Worm (Caenorhabditis elegans) whole organism, mixed stage, embryonic: ENCODE data around the gene Y9C9A.16.

Source experiments
- M03D4.4 ChIP-seq: sonication (generic microtip); optimal IDR thresholded peaks from 2 replicates; lab custom pipeline; 2017; ENCODE audit warnings: mild to moderate bottlenecking, missing genetic modification characterization, missing compliant biosample characterization
- bed-3 ChIP-seq: fragments of 200-800 bp; sonication (Bioruptor generic); optimal IDR thresholded peaks from 3 replicates; lab custom pipeline; 2018; ENCODE audit warnings: mild to moderate bottlenecking, missing genetic modification characterization, moderate library complexity, missing compliant biosample characterization
- blmp-1 ChIP-seq: fragments of 150-350 bp; optimal IDR thresholded peaks from 2 replicates; lab custom pipeline; 2014; ENCODE audit warnings: missing biosample characterization, missing genetic modification characterization
- ceh-39 ChIP-seq: fragments of 150-350 bp; optimal IDR thresholded peaks from 2 replicates; lab custom pipeline; 2014; ENCODE audit warnings: missing biosample characterization, missing genetic modification characterization
- ceh-43 ChIP-seq: fragments of 200-800 bp; sonication (Bioruptor generic); optimal IDR thresholded peaks from 2 replicates; lab custom pipeline; 2018; ENCODE audit warnings: mild to moderate bottlenecking, missing genetic modification characterization, moderate library complexity, missing compliant biosample characterization
- ceh-83 ChIP-seq: fragments of 200-800 bp; sonication (Bioruptor generic); optimal IDR thresholded peaks from 2 replicates; lab custom pipeline; 2018; ENCODE audit warnings: mild to moderate bottlenecking, missing genetic modification characterization, missing compliant biosample characterization
- ces-1 ChIP-seq: fragments of 150-350 bp; optimal IDR thresholded peaks from 2 replicates; lab custom pipeline; 2014; ENCODE audit warnings: missing biosample characterization, missing genetic modification reagents, missing genetic modification characterization
- drap-1 ChIP-seq: fragments of 200-800 bp; sonication (Bioruptor generic); optimal IDR thresholded peaks from 3 replicates; lab custom pipeline; 2018; ENCODE audit warnings: mild to moderate bottlenecking, missing genetic modification characterization, missing compliant biosample characterization
- elt-1 ChIP-seq: sonication (generic microtip); optimal IDR thresholded peaks from 2 replicates; lab custom pipeline; 2017; ENCODE audit warnings: missing genetic modification characterization, mild to moderate bottlenecking, missing compliant biosample characterization, antibody characterized with exemption, moderate library complexity, borderline replicate concordance; ENCODE audit not compliant: insufficient read depth
- elt-3 ChIP-seq: fragments of 150-350 bp; optimal IDR thresholded peaks from 2 replicates; lab custom pipeline; 2014; ENCODE audit warnings: missing biosample characterization, missing genetic modification characterization
- flh-1 ChIP-seq: fragments of 200-800 bp; sonication (Bioruptor generic); optimal IDR thresholded peaks from 2 replicates; lab custom pipeline; 2018; ENCODE audit warnings: mild to moderate bottlenecking, missing genetic modification characterization, moderate library complexity, missing compliant biosample characterization
- ham-2 ChIP-seq: fragments of 200-800 bp; sonication (Bioruptor generic); optimal IDR thresholded peaks from 2 replicates; lab custom pipeline; 2018; ENCODE audit warnings: mild to moderate bottlenecking, missing genetic modification characterization, missing compliant biosample characterization
- hlh-1 ChIP-seq: fragments of 150-350 bp; optimal IDR thresholded peaks from 2 replicates; lab custom pipeline; 2014; ENCODE audit warnings: missing biosample characterization, missing genetic modification reagents, missing genetic modification characterization
- lin-13 ChIP-seq: fragments of 150-350 bp; optimal IDR thresholded peaks from 2 replicates; lab custom pipeline; 2014; ENCODE audit warnings: missing biosample characterization, missing genetic modification characterization
- lin-32 ChIP-seq: fragments of 200-800 bp; sonication (Bioruptor generic); optimal IDR thresholded peaks from 2 replicates; lab custom pipeline; 2018; ENCODE audit warnings: mild to moderate bottlenecking, missing genetic modification characterization, missing compliant biosample characterization
- lsy-2 ChIP-seq: fragments of 150-350 bp; optimal IDR thresholded peaks from 2 replicates; lab custom pipeline; 2014; ENCODE audit warnings: missing biosample characterization, missing genetic modification characterization
- mab-5 ChIP-seq: fragments of 150-350 bp; optimal IDR thresholded peaks from 2 replicates; lab custom pipeline; 2014; ENCODE audit warnings: missing biosample characterization, missing genetic modification characterization
- mep-1 ChIP-seq: fragments of 150-350 bp; optimal IDR thresholded peaks from 2 replicates; lab custom pipeline; 2017; ENCODE audit warnings: missing biosample characterization, missing genetic modification reagents, missing genetic modification characterization, inconsistent platforms
- mls-2 ChIP-seq: sonication (generic microtip); optimal IDR thresholded peaks from 2 replicates; lab custom pipeline; 2016; ENCODE audit warnings: mild to moderate bottlenecking, missing genetic modification characterization, moderate library complexity, missing compliant biosample characterization
- nhr-12 ChIP-seq: fragments of 150-350 bp; optimal IDR thresholded peaks from 2 replicates; lab custom pipeline; 2014; ENCODE audit warnings: missing biosample characterization, missing genetic modification characterization
- nhr-2 ChIP-seq: fragments of 150-350 bp; optimal IDR thresholded peaks from 2 replicates; lab custom pipeline; 2014; ENCODE audit warnings: missing biosample characterization, missing genetic modification characterization
- nhr-237 ChIP-seq: fragments of 150-350 bp; optimal IDR thresholded peaks from 2 replicates; lab custom pipeline; 2014; ENCODE audit warnings: missing biosample characterization, missing genetic modification characterization
- nhr-28 ChIP-seq: fragments of 150-350 bp; optimal IDR thresholded peaks from 2 replicates; lab custom pipeline; 2014; ENCODE audit warnings: missing biosample characterization, missing genetic modification characterization
- nhr-76 ChIP-seq: sonication (generic microtip); optimal IDR thresholded peaks from 2 replicates; lab custom pipeline; 2017; ENCODE audit warnings: missing biosample characterization, missing genetic modification characterization
- pha-4 ChIP-seq: fragments of 150-350 bp; optimal IDR thresholded peaks from 2 replicates; lab custom pipeline; 2018; ENCODE audit warnings: missing biosample characterization, missing genetic modification reagents, missing genetic modification characterization
- sem-2 ChIP-seq: fragments of 200-800 bp; sonication (Bioruptor generic); optimal IDR thresholded peaks from 2 replicates; lab custom pipeline; 2018; ENCODE audit warnings: mild to moderate bottlenecking, missing genetic modification characterization, missing compliant biosample characterization
- sptf-1 ChIP-seq: sonication (generic microtip); optimal IDR thresholded peaks from 2 replicates; lab custom pipeline; 2017; ENCODE audit warnings: mild to moderate bottlenecking, missing genetic modification characterization, moderate library complexity, missing compliant biosample characterization
- tbx-8 ChIP-seq: fragments of 200-800 bp; sonication (Bioruptor generic); optimal IDR thresholded peaks from 2 replicates; lab custom pipeline; 2018; ENCODE audit warnings: mild to moderate bottlenecking, missing genetic modification characterization, moderate library complexity, missing compliant biosample characterization
- unc-120 ChIP-seq: sonication (generic microtip); optimal IDR thresholded peaks from 2 replicates; lab custom pipeline; 2017; ENCODE audit warnings: missing genetic modification characterization, missing compliant biosample characterization; ENCODE audit not compliant: poor library complexity, severe bottlenecking
- unc-39 ChIP-seq: fragments of 150-350 bp; optimal IDR thresholded peaks from 2 replicates; lab custom pipeline; 2014; ENCODE audit warnings: missing biosample characterization, missing genetic modification characterization
- unc-62 ChIP-seq: fragments of 150-350 bp; optimal IDR thresholded peaks from 2 replicates; lab custom pipeline; 2014; ENCODE audit warnings: missing biosample characterization, missing genetic modification reagents, missing genetic modification characterization
- zip-8 ChIP-seq: fragments of 150-350 bp; optimal IDR thresholded peaks from 2 replicates; lab custom pipeline; 2014; ENCODE audit warnings: missing biosample characterization, missing genetic modification characterization
- ztf-11 ChIP-seq: fragments of 150-350 bp; optimal IDR thresholded peaks from 2 replicates; lab custom pipeline; 2014; ENCODE audit warnings: missing biosample characterization, missing genetic modification characterization

Y9C9A.16 gene

ce11 chrIV:5008378-5008777, 32.5 kb upstream of the Y9C9A.16 start, which contains the start of gene srm-2:
Gene srm-2 (plus strand): TSS chrIV:5008678.
- TF ChIP-seq elt-3 (tag; lab: Kevin White, UChicago) (no peak), unc-62 (GFP tag; lab: Kevin White, UChicago) (no peak), mab-5 (tag; lab: Kevin White, UChicago) (no peak), nhr-28 (tag; lab: Kevin White, UChicago) (no peak), hlh-1 (tag; lab: Kevin White, UChicago) (no peak), blmp-1 (tag; lab: Kevin White, UChicago) (no peak), ceh-83 (GFP tag; lab: Kevin White, UChicago) (no peak), drap-1 (GFP tag; lab: Kevin White, UChicago) (no peak), M03D4.4 (tag; lab: Kevin White, UChicago) (no peak), mls-2 (no peak), nhr-76 (tag; lab: Kevin White, UChicago) (no peak), unc-39 (no peak)

- TF ChIP-seq unc-120 (tag; lab: Kevin White, UChicago), result no peak
- TF ChIP-seq ham-2 (GFP tag; lab: Kevin White, UChicago), result no peak
- TF ChIP-seq sem-2 (GFP tag; lab: Kevin White, UChicago), result no peak
- no peak for TF ChIP-seq unc-39
- no peak for TF ChIP-seq nhr-2 (tag; lab: Kevin White, UChicago)
- TF ChIP-seq mls-2, result no peak
- TF ChIP-seq lsy-2 (tag; lab: Kevin White, UChicago), result no peak
- TF ChIP-seq unc-62 (GFP tag; lab: Kevin White, UChicago), result no peak
- no peak for TF ChIP-seq elt-1
- no peak for TF ChIP-seq ces-1 (GFP tag; lab: Kevin White, UChicago)
- TF ChIP-seq ceh-43, result no peak
- no peak for TF ChIP-seq M03D4.4 (tag; lab: Kevin White, UChicago)
- no peak for TF ChIP-seq nhr-237
- no peak for TF ChIP-seq sptf-1 (tag; lab: Kevin White, UChicago)
- no peak for TF ChIP-seq mep-1
- no peak for TF ChIP-seq lin-13
- no peak for TF ChIP-seq nhr-76 (tag; lab: Kevin White, UChicago)
- no peak for TF ChIP-seq flh-1
- TF ChIP-seq ceh-39, result no peak
- TF ChIP-seq blmp-1 (tag; lab: Kevin White, UChicago), result no peak
Measured at ce11 chrIV:5005154-5005553, 29.2 kb upstream of the Y9C9A.16 start.

ce11 chrIV:5002448-5002847, 26.5 kb upstream of the Y9C9A.16 start, which contains the start of gene pes-1:
Gene pes-1 (plus strand): TSS chrIV:5002748.
- TF ChIP-seq zip-8 (tag; lab: Kevin White, UChicago) (peak; percentile 30), lin-32 (no peak), sptf-1 (tag; lab: Kevin White, UChicago) (no peak), ceh-39 (no peak)

- TF ChIP-seq bed-3 (GFP tag; lab: Kevin White, UChicago) (no peak), lin-32 (no peak), lin-13 (no peak), elt-1 (no peak), ceh-39 (no peak), ham-2 (GFP tag; lab: Kevin White, UChicago) (no peak), ces-1 (GFP tag; lab: Kevin White, UChicago) (no peak), nhr-2 (tag; lab: Kevin White, UChicago) (no peak), ceh-83 (GFP tag; lab: Kevin White, UChicago) (no peak), pha-4 (tag; lab: Kevin White, UChicago) (no peak), elt-3 (tag; lab: Kevin White, UChicago) (no peak), hlh-1 (tag; lab: Kevin White, UChicago) (no peak), ceh-43 (no peak)
Measured at ce11 chrIV:4996956-4997355, 21.0 kb upstream of the Y9C9A.16 start.

- no peak for TF ChIP-seq bed-3 (GFP tag; lab: Kevin White, UChicago)
- no peak for TF ChIP-seq hlh-1 (tag; lab: Kevin White, UChicago)
- TF ChIP-seq unc-39, result no peak
- no peak for TF ChIP-seq mep-1
- TF ChIP-seq tbx-8 (GFP tag; lab: Kevin White, UChicago), result no peak
- no peak for TF ChIP-seq ztf-11
- TF ChIP-seq sptf-1 (tag; lab: Kevin White, UChicago), result no peak
- no peak for TF ChIP-seq mls-2
- TF ChIP-seq zip-8 (tag; lab: Kevin White, UChicago), result no peak
- no peak for TF ChIP-seq ces-1 (GFP tag; lab: Kevin White, UChicago)
- TF ChIP-seq nhr-12, result no peak
- TF ChIP-seq ham-2 (GFP tag; lab: Kevin White, UChicago), result no peak
- TF ChIP-seq pha-4 (tag; lab: Kevin White, UChicago), result no peak
- no peak for TF ChIP-seq unc-120 (tag; lab: Kevin White, UChicago)
Measured at ce11 chrIV:4995842-4996241, 19.9 kb upstream of the Y9C9A.16 start, which contains the start of gene ssq-2. Gene ssq-2 (plus strand): TSS chrIV:4996142.
